Worm (Caenorhabditis elegans) whole organism, young adult: ENCODE data around the gene C17B7.8.
A peak's percentile ranks its signal among the peaks of the same experiment; 100 is the strongest.

Source experiments
- B0019.2 ChIP-seq: fragments of 200-800 bp; sonication (Bioruptor generic); conservative IDR thresholded peaks from 2 replicates; pipeline ENCODE4 v1.3.6; 2022; ENCODE audit warnings: missing genetic modification reagents, missing genetic modification characterization, missing compliant biosample characterization
- F22D6.2 ChIP-seq: sonication (generic microtip); optimal IDR thresholded peaks from 2 replicates; lab custom pipeline; 2016; ENCODE audit warnings: mild to moderate bottlenecking, missing genetic modification characterization, missing compliant biosample characterization
- F23B12.7 ChIP-seq: sonication (generic microtip); optimal IDR thresholded peaks from 2 replicates; lab custom pipeline; 2017; ENCODE audit warnings: missing genetic modification characterization, mild to moderate bottlenecking, missing compliant biosample characterization, antibody characterized with exemption, moderate library complexity; ENCODE audit not compliant: insufficient read depth
- Y56A3A.18 ChIP-seq: fragments of 200-800 bp; sonication (Bioruptor generic); IDR thresholded peaks from 2 replicates; pipeline ENCODE4 v1.3.6; 2022; ENCODE audit warnings: missing genetic modification reagents, missing genetic modification characterization, missing compliant biosample characterization
- ZK185.1 ChIP-seq: sonication (generic microtip); optimal IDR thresholded peaks from 2 replicates; lab custom pipeline; 2016; ENCODE audit warnings: mild to moderate bottlenecking, missing genetic modification characterization, missing compliant biosample characterization; ENCODE audit not compliant: poor library complexity, severe bottlenecking
- akir-1 ChIP-seq: fragments of 200-800 bp; sonication (Bioruptor generic); optimal IDR thresholded peaks from 2 replicates; lab custom pipeline; 2018; ENCODE audit warnings: mild to moderate bottlenecking, missing genetic modification characterization, moderate library complexity, missing compliant biosample characterization
- atf-7 ChIP-seq: sonication (generic microtip); optimal IDR thresholded peaks from 2 replicates; lab custom pipeline; 2017; ENCODE audit warnings: mild to moderate bottlenecking, missing genetic modification characterization, missing compliant biosample characterization
- attf-5 ChIP-seq: fragments of 200-800 bp; sonication (Bioruptor generic); optimal IDR thresholded peaks from 2 replicates; lab custom pipeline; 2018; ENCODE audit warnings: mild to moderate bottlenecking, missing genetic modification characterization, missing compliant biosample characterization
- bed-2 ChIP-seq: fragments of 200-800 bp; sonication (Bioruptor generic); IDR thresholded peaks from 2 replicates; pipeline ENCODE4 v1.3.6; 2022; ENCODE audit warnings: missing genetic modification reagents, missing genetic modification characterization, missing compliant biosample characterization
- cebp-1 ChIP-seq, 2 experiments: fragments of 200-800 bp in 1 of 2; sonication (Bioruptor generic) in 1 of 2; sonication (generic microtip) in 1 of 2; IDR thresholded peaks in 1 of 2; optimal IDR thresholded peaks in 1 of 2; 2 replicates each; pipeline versions ENCODE4 v1.3.6 to Lab custom; 2017 to 2022; ENCODE audit warnings: missing compliant biosample characterization in 2 of 2, missing genetic modification characterization in 2 of 2, mild to moderate bottlenecking in 1 of 2, missing genetic modification reagents in 1 of 2, moderate library complexity in 1 of 2
- ceh-100 ChIP-seq: fragments of 200-800 bp; sonication (Bioruptor generic); IDR thresholded peaks from 2 replicates; pipeline ENCODE4 v1.3.6; 2022; ENCODE audit warnings: missing genetic modification reagents, missing genetic modification characterization, missing compliant biosample characterization
- die-1 ChIP-seq: sonication (generic microtip); optimal IDR thresholded peaks from 2 replicates; lab custom pipeline; 2016; ENCODE audit warnings: missing genotype, mild to moderate bottlenecking, missing genetic modification characterization, missing compliant biosample characterization
- dox-1 ChIP-seq: fragments of 200-800 bp; sonication (Bioruptor generic); IDR thresholded peaks from 2 replicates; pipeline ENCODE4 v1.3.6; 2022; ENCODE audit warnings: missing genetic modification reagents, missing genetic modification characterization, missing compliant biosample characterization
- egl-18 ChIP-seq: fragments of 200-800 bp; sonication (Bioruptor generic); IDR thresholded peaks from 2 replicates; pipeline ENCODE4 v1.3.6; 2022; ENCODE audit warnings: missing genetic modification reagents, missing genetic modification characterization, missing compliant biosample characterization
- egl-44 ChIP-seq: fragments of 200-800 bp; sonication (Bioruptor generic); IDR thresholded peaks from 2 replicates; pipeline ENCODE4 v1.3.6; 2022; ENCODE audit warnings: missing genetic modification reagents, missing genetic modification characterization, missing compliant biosample characterization
- ekl-4 ChIP-seq: fragments of 200-800 bp; sonication (Bioruptor generic); IDR thresholded peaks from 2 replicates; pipeline ENCODE4 v1.3.6; 2022; ENCODE audit warnings: missing genetic modification reagents, missing genetic modification characterization, missing compliant biosample characterization
- hmg-1.2 ChIP-seq: fragments of 200-800 bp; sonication (Bioruptor generic); IDR thresholded peaks from 2 replicates; pipeline ENCODE4 v1.3.6; 2022; ENCODE audit warnings: missing genetic modification reagents, missing genetic modification characterization, missing compliant biosample characterization
- let-526 ChIP-seq: fragments of 200-800 bp; sonication (Bioruptor generic); IDR thresholded peaks from 2 replicates; pipeline ENCODE4 v1.3.6; 2022; ENCODE audit warnings: missing genetic modification reagents, missing genetic modification characterization, missing compliant biosample characterization
- let-607 ChIP-seq, 2 experiments: fragments of 200-800 bp in 1 of 2; sonication (Bioruptor generic) in 1 of 2; sonication (generic microtip) in 1 of 2; optimal IDR thresholded peaks; 2 replicates each; lab custom pipeline; 2016 to 2018; ENCODE audit warnings: mild to moderate bottlenecking in 2 of 2, missing compliant biosample characterization in 2 of 2, missing genetic modification characterization in 2 of 2, moderate library complexity in 2 of 2, missing genotype in 1 of 2
- lin-54 ChIP-seq: fragments of 200-800 bp; sonication (Bioruptor generic); optimal IDR thresholded peaks from 2 replicates; lab custom pipeline; 2018; ENCODE audit warnings: mild to moderate bottlenecking, missing genetic modification characterization, missing compliant biosample characterization
- nfyb-1 ChIP-seq: fragments of 200-800 bp; sonication (Bioruptor generic); IDR thresholded peaks from 2 replicates; pipeline ENCODE4 v1.3.6; 2022; ENCODE audit warnings: missing genetic modification reagents, missing genetic modification characterization, missing compliant biosample characterization
- nhr-80 ChIP-seq: sonication (generic microtip); optimal IDR thresholded peaks from 2 replicates; lab custom pipeline; 2016; ENCODE audit warnings: missing genetic modification characterization, missing compliant biosample characterization
- pha-4 ChIP-seq: fragments of 150-350 bp; sonication (generic microtip); optimal IDR thresholded peaks from 2 replicates; lab custom pipeline; 2014; ENCODE audit warnings: missing biosample characterization, missing genetic modification reagents, missing genetic modification characterization
- rcor-1 ChIP-seq: fragments of 200-800 bp; sonication (Bioruptor generic); IDR thresholded peaks from 2 replicates; pipeline ENCODE4 v1.3.6; 2022; ENCODE audit warnings: missing genetic modification reagents, missing genetic modification characterization, missing compliant biosample characterization
- snpc-1.1 ChIP-seq: sonication (generic microtip); optimal IDR thresholded peaks from 2 replicates; lab custom pipeline; 2017; ENCODE audit warnings: missing genetic modification characterization, mild to moderate bottlenecking, missing compliant biosample characterization, antibody characterized with exemption, moderate library complexity, missing genotype, missing genetic modification reagents; ENCODE audit not compliant: insufficient read depth
- tbp1 ChIP-seq: fragments of 200-800 bp; sonication (Bioruptor generic); optimal IDR thresholded peaks from 2 replicates; lab custom pipeline; 2018; ENCODE audit warnings: mild to moderate bottlenecking, missing genetic modification characterization, missing compliant biosample characterization
- ztf-25 ChIP-seq: fragments of 200-800 bp; sonication (Bioruptor generic); IDR thresholded peaks from 2 replicates; pipeline ENCODE4 v1.3.6; 2022; ENCODE audit warnings: missing genetic modification reagents, missing genetic modification characterization, missing compliant biosample characterization

Gene C17B7.8

ce11 chrV:3315308-3315707, 8.8 kb downstream of the C17B7.8 start, which contains the start of gene arrd-19 (continued):
- TF ChIP-seq akir-1 (no peak), pha-4 (tag; lab: Kevin White, UChicago) (no peak), F22D6.2 (tag; lab: Kevin White, UChicago) (peak; percentile 69), attf-5 (peak; percentile 65), tbp1 (GFP tag; lab: Kevin White, UChicago) (peak; percentile 36), Y56A3A.18 (GFP tag; lab: Robert Waterston, UW) (peak; percentile 51; the same call in 1 of the 2 replicates)

DNA sequence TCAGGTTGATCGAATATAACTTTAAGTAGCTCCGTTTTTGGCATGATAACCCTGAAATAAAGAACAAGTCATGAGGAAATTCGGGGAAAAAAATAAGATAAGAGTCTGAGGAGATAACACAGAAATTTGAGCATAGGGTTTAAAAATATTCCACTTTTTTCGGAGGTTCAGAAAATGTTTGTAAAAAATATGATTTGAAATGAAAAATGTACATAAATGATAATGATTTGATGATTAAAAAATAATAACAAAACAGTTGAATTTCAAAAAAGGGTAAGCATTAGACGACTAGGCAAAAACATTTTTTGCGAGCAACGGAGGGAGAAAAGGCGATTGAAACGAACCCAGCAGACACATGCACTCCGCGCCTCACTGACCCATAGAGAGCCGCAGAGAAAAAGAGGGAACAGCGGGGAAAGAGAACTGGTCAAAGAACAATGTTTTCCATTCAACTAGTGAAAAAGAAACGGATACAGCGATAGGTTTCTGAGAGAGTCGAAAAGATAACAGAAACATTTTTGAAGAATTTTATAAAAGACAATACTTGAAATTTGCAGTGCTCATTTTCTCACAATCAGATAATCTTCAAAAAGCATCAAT, 11.9 kb downstream of the C17B7.8 start, which contains the start of gene arrd-18:
arrd-18 (minus strand) TSS at position 51 of the 600 bp plus-strand sequence.
- TF ChIP-seq nhr-80: peak; percentile 56
- peak; percentile 72; the same call in 1 of the 2 replicates for TF ChIP-seq nfyb-1 (GFP tag; lab: Robert Waterston, UW)
- TF ChIP-seq bed-2 (GFP tag; lab: Robert Waterston, UW): no peak
- no peak for TF ChIP-seq akir-1
- peak; percentile 66 for TF ChIP-seq rcor-1
- peak; percentile 11 for TF ChIP-seq attf-5
- peak; percentile 86 for TF ChIP-seq dox-1 (GFP tag; lab: Robert Waterston, UW)
- peak; percentile 74; the same call in 1 of the 2 replicates for TF ChIP-seq hmg-1.2 (GFP tag; lab: Robert Waterston, UW)
- no peak for TF ChIP-seq ceh-100 (GFP tag; lab: Robert Waterston, UW)
- TF ChIP-seq, all 124 proteins: peak for 6

- TF ChIP-seq egl-44 (GFP tag; lab: Robert Waterston, UW): no peak
- no peak for TF ChIP-seq ekl-4 (GFP tag; lab: Robert Waterston, UW)
- TF ChIP-seq lin-54 (GFP tag; lab: Kevin White, UChicago): no peak
- TF ChIP-seq ZK185.1 (tag; lab: Kevin White, UChicago): no peak
Measured at ce11 chrV:3308169-3308568, 15.9 kb downstream of the C17B7.8 start, which contains the start of gene srbc-3. Gene srbc-3 (plus strand): TSS chrV:3308469.

DNA sequence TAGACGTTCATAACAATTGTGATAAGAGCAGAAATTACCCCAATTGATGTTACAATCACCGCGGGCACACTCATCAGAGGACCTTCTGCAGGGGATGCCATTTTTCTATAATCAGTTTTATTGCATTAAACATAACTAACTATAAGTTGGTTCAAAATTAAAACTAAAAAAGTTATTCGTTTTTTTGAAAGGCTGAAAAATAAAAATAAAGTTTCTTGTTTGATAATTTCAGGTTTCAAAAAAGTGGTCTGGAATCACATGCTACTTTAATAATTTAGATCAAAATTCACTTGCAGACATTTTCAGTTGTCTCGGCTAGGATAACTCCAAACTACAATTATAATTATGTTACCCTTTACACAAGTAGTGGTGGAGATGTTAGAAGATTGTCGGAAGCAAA, 22.2 kb downstream of the C17B7.8 start, which contains the start of gene srbc-1:
srbc-1 (minus strand) TSS at position 101 of the 400 bp plus-strand sequence.
- TF ChIP-seq atf-7: no peak
- TF ChIP-seq, all 124 proteins: peak for 0

ce11 chrV:3299437-3299836, 24.6 kb downstream of the C17B7.8 start:
- TF ChIP-seq F23B12.7 (no peak), egl-18 (GFP tag; lab: Robert Waterston, UW) (peak; percentile 66; the same call in 1 of the 2 replicates), snpc-1.1 (tag; lab: Kevin White, UChicago) (no peak), let-607 (tag; optimal IDR thresholded peaks at IDR 0.05; lab: Kevin White, UChicago) (no peak), let-526 (GFP tag; lab: Robert Waterston, UW) (0 out of 2 replicates have a peak, but pooled peaks have one; percentile 22), ztf-25 (GFP tag; lab: Robert Waterston, UW) (0 out of 2 replicates have a peak, but pooled peaks have one; percentile 36), die-1 (tag; lab: Kevin White, UChicago) (no peak), cebp-1 (GFP tag; IDR thresholded peaks at IDR 0.05; lab: Robert Waterston, UW) (no peak), cebp-1 (tag; optimal IDR thresholded peaks at IDR 0.05; lab: Kevin White, UChicago) (no peak)

DNA sequence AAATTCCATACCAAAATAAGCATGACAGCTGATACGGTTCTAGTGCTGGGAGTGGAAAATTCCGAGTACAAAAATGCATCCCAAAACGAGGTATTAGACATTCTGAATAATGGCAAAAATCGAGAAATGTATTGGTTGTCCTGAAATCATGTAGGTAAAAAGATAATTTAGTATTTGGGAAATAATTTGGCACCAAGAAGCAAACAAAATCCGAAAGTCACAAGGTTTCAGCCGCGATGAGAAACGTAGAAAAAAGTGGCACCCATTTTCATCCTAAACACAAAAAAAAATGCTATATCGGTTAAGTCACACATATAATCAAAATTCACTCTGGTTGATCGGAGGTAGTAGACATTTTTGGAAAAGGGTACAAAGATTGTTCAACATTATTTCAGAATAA, 26.3 kb downstream of the C17B7.8 start, which contains the start of gene srx-122:
srx-122 (minus strand) TSS at position 101 of the 400 bp plus-strand sequence.
- no peak for TF ChIP-seq B0019.2 (GFP tag; lab: Robert Waterston, UW)
